Fruit fly (Drosophila melanogaster): Measurements from ENCODE around the gene CG33643.

DNA sequence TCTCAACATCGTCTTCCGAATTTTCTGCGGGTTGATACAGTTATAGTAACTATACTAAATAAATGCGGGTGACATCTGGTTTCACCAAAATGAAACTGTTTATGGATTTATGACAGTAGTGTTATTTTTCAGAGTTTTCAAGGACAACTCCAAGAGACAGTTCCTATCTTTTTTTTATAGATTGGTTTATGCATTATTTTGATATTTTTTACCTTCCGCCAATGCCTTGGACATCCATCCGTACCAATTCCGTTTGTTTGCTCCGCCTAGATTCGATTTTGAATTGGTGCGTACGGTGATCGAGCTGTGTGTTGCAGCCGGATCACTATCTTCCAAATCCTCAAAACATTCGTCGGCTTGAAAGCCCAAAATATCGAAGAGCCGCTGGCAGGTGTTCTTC is 11.1 kb downstream of the CG33643 start, which contains the start of gene CG16853:
- TF ChIP-seq gl (tag; optimal IDR thresholded peaks at IDR 0.05) (no peak), CG32121 (GFP tag; IDR thresholded peaks at IDR 0.05) (no peak), Ets98B (GFP tag; IDR thresholded peaks at IDR 0.05) (no peak)

Data from whole organism, pupa.